Worm (Caenorhabditis elegans) whole organism, L4 larva: ENCODE results near the gene F10C1.9.
A peak's percentile ranks its signal among the peaks of the same experiment; 100 is the strongest.

Experiments used
- F37D6.2 ChIP-seq: sonication (generic microtip); optimal IDR thresholded peaks from 2 replicates; lab custom pipeline; 2016; ENCODE audit warnings: mild to moderate bottlenecking, missing genetic modification characterization, missing compliant biosample characterization
- F44E2.7 ChIP-seq: fragments of 200-800 bp; sonication (Bioruptor generic); IDR thresholded peaks from 2 replicates; pipeline ENCODE4 v2.1.2; 2022; ENCODE audit warnings: missing genetic modification characterization, missing compliant biosample characterization
- aha-1 ChIP-seq: fragments of 150-350 bp; peaks from one replicate; lab custom pipeline; 2014; ENCODE audit warnings: missing biosample characterization, missing genetic modification characterization
- arid-1 ChIP-seq: fragments of 200-800 bp; sonication (Bioruptor generic); conservative IDR thresholded peaks from 2 replicates; pipeline ENCODE4 v1.3.6; 2022; ENCODE audit warnings: missing genetic modification reagents, missing genetic modification characterization, missing compliant biosample characterization
- ces-1 ChIP-seq: fragments of 150-350 bp; sonication (generic microtip); optimal IDR thresholded peaks from 4 replicates; lab custom pipeline; 2014; ENCODE audit warnings: missing biosample characterization, missing genetic modification reagents, missing genetic modification characterization
- cey-2 ChIP-seq: sonication (generic microtip); optimal IDR thresholded peaks from 3 replicates; lab custom pipeline; 2017; ENCODE audit warnings: missing genetic modification characterization, mild to moderate bottlenecking, missing compliant biosample characterization, antibody characterized with exemption, borderline replicate concordance; ENCODE audit not compliant: insufficient read depth
- daf-16 ChIP-seq, 3 experiments: sonication (generic microtip); optimal IDR thresholded peaks; 2 replicates each; lab custom pipeline; 2016 to 2017; ENCODE audit warnings: missing genetic modification characterization in 3 of 3, missing genetic modification reagents in 3 of 3, mild to moderate bottlenecking in 2 of 3, missing compliant biosample characterization in 2 of 3, missing biosample characterization in 1 of 3, moderate library complexity in 1 of 3
- daf-19 ChIP-seq: fragments of 200-800 bp; sonication (Bioruptor generic); conservative IDR thresholded peaks from 2 replicates; pipeline ENCODE4 v1.3.6; 2022; ENCODE audit warnings: missing genetic modification characterization, missing compliant biosample characterization
- daf-8 ChIP-seq: fragments of 200-800 bp; sonication (Bioruptor generic); IDR thresholded peaks from 2 replicates; pipeline ENCODE4 v1.3.6; 2022; ENCODE audit warnings: missing genetic modification characterization, missing compliant biosample characterization
- dmd-6 ChIP-seq: fragments of 200-800 bp; sonication (Bioruptor generic); IDR thresholded peaks from 2 replicates; pipeline ENCODE4 v1.3.6; 2022; ENCODE audit warnings: missing genetic modification reagents, missing genetic modification characterization, missing compliant biosample characterization
- dpl-1 ChIP-seq: fragments of 150-350 bp; optimal IDR thresholded peaks from 2 replicates; lab custom pipeline; 2014; ENCODE audit warnings: missing biosample characterization, missing genetic modification reagents, missing genetic modification characterization
- dve-1 ChIP-seq: sonication (generic microtip); optimal IDR thresholded peaks from 2 replicates; lab custom pipeline; 2017; ENCODE audit warnings: antibody characterized with exemption, mild to moderate bottlenecking, missing genetic modification characterization, missing compliant biosample characterization; ENCODE audit not compliant: insufficient read depth
- hlh-30 ChIP-seq: sonication (generic microtip); optimal IDR thresholded peaks from 2 replicates; lab custom pipeline; 2017; ENCODE audit warnings: antibody characterized with exemption, mild to moderate bottlenecking, missing genetic modification characterization, missing compliant biosample characterization; ENCODE audit not compliant: insufficient read depth
- lir-3 ChIP-seq: sonication (generic microtip); optimal IDR thresholded peaks from 2 replicates; lab custom pipeline; 2016; ENCODE audit warnings: mild to moderate bottlenecking, missing genetic modification characterization, missing compliant biosample characterization
- lsy-2 ChIP-seq, 2 experiments: fragments of 150-350 bp in 1 of 2; sonication (generic microtip) in 1 of 2; optimal IDR thresholded peaks; 2 replicates each; lab custom pipeline; 2014 to 2017; ENCODE audit warnings: missing biosample characterization in 2 of 2, missing genetic modification characterization in 2 of 2
- madf-5 ChIP-seq, 2 experiments: fragments of 200-800 bp; sonication (Bioruptor generic); IDR thresholded peaks; 2 replicates each; pipeline ENCODE4 v1.3.6; 2022; ENCODE audit warnings: missing compliant biosample characterization in 2 of 2, missing genetic modification characterization in 2 of 2
- mdt-29 ChIP-seq: fragments of 200-800 bp; sonication (Bioruptor generic); IDR thresholded peaks from 2 replicates; pipeline ENCODE4 v1.3.6; 2022; ENCODE audit warnings: missing genetic modification reagents, missing genetic modification characterization, missing compliant biosample characterization
- nhr-11 ChIP-seq: fragments of 150-350 bp; optimal IDR thresholded peaks from 2 replicates; lab custom pipeline; 2014; ENCODE audit warnings: missing biosample characterization, missing genetic modification characterization
- nhr-111 ChIP-seq: fragments of 200-800 bp; sonication (Bioruptor generic); optimal IDR thresholded peaks from 2 replicates; lab custom pipeline; 2018; ENCODE audit warnings: mild to moderate bottlenecking, missing genetic modification characterization, missing compliant biosample characterization
- nhr-237 ChIP-seq: sonication (generic microtip); optimal IDR thresholded peaks from 2 replicates; lab custom pipeline; 2017; ENCODE audit warnings: missing biosample characterization, missing genetic modification characterization
- pha-4 ChIP-seq, 2 experiments: fragments of 150-350 bp in 1 of 2; fragments of 200-800 bp in 1 of 2; sonication (Bioruptor generic) in 1 of 2; IDR thresholded peaks in 1 of 2; optimal IDR thresholded peaks in 1 of 2; 2 replicates each; pipeline versions ENCODE4 v1.3.6 to Lab custom; 2014 to 2022; ENCODE audit warnings: missing genetic modification characterization in 2 of 2, missing genetic modification reagents in 2 of 2, missing biosample characterization in 1 of 2, missing compliant biosample characterization in 1 of 2
- sdz-12 ChIP-seq: fragments of 200-800 bp; sonication (Bioruptor generic); optimal IDR thresholded peaks from 2 replicates; lab custom pipeline; 2018; ENCODE audit warnings: mild to moderate bottlenecking, missing genetic modification characterization, missing compliant biosample characterization
- skn-1 ChIP-seq: fragments of 150-350 bp; optimal IDR thresholded peaks from 2 replicates; lab custom pipeline; 2014; ENCODE audit warnings: missing biosample characterization, missing genetic modification characterization
- snpc-1.2 ChIP-seq: fragments of 200-800 bp; sonication (Bioruptor generic); IDR thresholded peaks from 2 replicates; pipeline ENCODE4 v1.3.6; 2022; ENCODE audit warnings: missing genetic modification reagents, missing genetic modification characterization, missing compliant biosample characterization
- spr-3 ChIP-seq: fragments of 200-800 bp; sonication (Bioruptor generic); optimal IDR thresholded peaks from 2 replicates; lab custom pipeline; 2018; ENCODE audit warnings: mild to moderate bottlenecking, missing genetic modification characterization, missing compliant biosample characterization
- unc-62 ChIP-seq, 3 experiments: fragments of 150-350 bp in 1 of 3; sonication (generic microtip); optimal IDR thresholded peaks in 2 of 3; peaks in 1 of 3; 1 replicate in 1 of 3; 2 replicates in 2 of 3; lab custom pipeline; 2014 to 2017; ENCODE audit warnings: missing biosample characterization in 3 of 3, missing genetic modification characterization in 3 of 3, missing genetic modification reagents in 3 of 3, missing genotype in 1 of 3
- zag-1 ChIP-seq: fragments of 150-350 bp; optimal IDR thresholded peaks from 2 replicates; lab custom pipeline; 2014; ENCODE audit warnings: missing biosample characterization, missing genetic modification characterization
- zfp-3 ChIP-seq: fragments of 200-800 bp; sonication (Bioruptor generic); conservative IDR thresholded peaks from 2 replicates; pipeline ENCODE4 v1.3.6; 2022; ENCODE audit warnings: missing genetic modification reagents, missing genetic modification characterization, missing compliant biosample characterization
- zip-2 ChIP-seq: fragments of 150-350 bp; optimal IDR thresholded peaks from 2 replicates; lab custom pipeline; 2014; ENCODE audit warnings: missing biosample characterization, missing genetic modification characterization
- ztf-11 ChIP-seq: fragments of 150-350 bp; optimal IDR thresholded peaks from 2 replicates; lab custom pipeline; 2014; ENCODE audit warnings: missing biosample characterization, missing genetic modification characterization

F10C1.9 gene

ce11 chrII:5745088-5745487 lies at the start of gene F10C1.9:
TSS of gene F10C1.9 (minus strand) at chrII:5745284.
- TF ChIP-seq dmd-6 (GFP tag; lab: Robert Waterston, UW) (0 out of 2 replicates have a peak, but pooled peaks have one; percentile 17), daf-8 (GFP tag; lab: Robert Waterston, UW) (no peak)
- TF ChIP-seq, all 104 proteins: peak for 1

ce11 chrII:5794195-5794594 lies 49.1 kb upstream of the F10C1.9 start, which contains the start of gene acdh-8:
TSS of gene acdh-8 (plus strand) at chrII:5794495.
- TF ChIP-seq dpl-1 (no peak), nhr-237 (tag; lab: Kevin White, UChicago) (no peak), cey-2 (tag; lab: Kevin White, UChicago) (no peak), daf-19 (GFP tag; lab: Robert Waterston, UW) (no peak), dve-1 (tag; lab: Kevin White, UChicago) (no peak)

ce11 chrII:5792490-5792889 lies 47.4 kb upstream of the F10C1.9 start, which contains the start of gene K05F1.14:
TSS of gene K05F1.14 (minus strand) at chrII:5792590.
- TF ChIP-seq arid-1 (GFP tag; lab: Robert Waterston, UW) (no peak), hlh-30 (tag; lab: Kevin White, UChicago) (no peak), F44E2.7 (GFP tag; lab: Robert Waterston, UW) (no peak), ces-1 (no peak), zag-1 (tag; lab: Kevin White, UChicago) (no peak), sdz-12 (GFP tag; lab: Kevin White, UChicago) (no peak), zip-2 (no peak), snpc-1.2 (GFP tag; lab: Robert Waterston, UW) (no peak)

- no peak for TF ChIP-seq ztf-11 (tag; lab: Kevin White, UChicago)
- TF ChIP-seq lir-3, result no peak
- TF ChIP-seq mdt-29 (GFP tag; lab: Robert Waterston, UW), result no peak
- TF ChIP-seq daf-16 (GFP tag; optimal IDR thresholded peaks at IDR 0.05; lab: Kevin White, UChicago), result peak in 1 of 2 experiments; percentile 40
- TF ChIP-seq daf-16 (tag; optimal IDR thresholded peaks at IDR 0.05; lab: Kevin White, UChicago), result no peak
- TF ChIP-seq aha-1 (tag; lab: Kevin White, UChicago), result peak; percentile 81
- no peak for TF ChIP-seq zip-2
- TF ChIP-seq spr-3 (GFP tag; lab: Kevin White, UChicago), result no peak
- no peak for TF ChIP-seq skn-1 (tag; lab: Kevin White, UChicago)
- no peak for TF ChIP-seq zfp-3 (GFP tag; lab: Robert Waterston, UW)
- peak; percentile 59 for TF ChIP-seq nhr-11
- TF ChIP-seq dmd-6 (GFP tag; lab: Robert Waterston, UW), result no peak
These were observed 45.3 kb upstream of the F10C1.9 start, which contains the start of gene lect-2 for ce11 chrII:5790313-5790773. TSS of gene lect-2 (plus strand) at chrII:5790723.

ce11 chrII:5788815-5789214 lies 43.7 kb upstream of the F10C1.9 start, which contains the start of gene K05F1.13:
TSS of gene K05F1.13 (plus strand) at chrII:5789115.
- TF ChIP-seq daf-8 (GFP tag; lab: Robert Waterston, UW), result no peak
- TF ChIP-seq F37D6.2 (tag; lab: Kevin White, UChicago), result no peak
- no peak for TF ChIP-seq nhr-111
- TF ChIP-seq madf-5 (GFP tag; IDR thresholded peaks at IDR 0.05; lab: Robert Waterston, UW), result no peak
- TF ChIP-seq pha-4 (GFP tag; IDR thresholded peaks at IDR 0.05; lab: Robert Waterston, UW), result no peak
- no peak for TF ChIP-seq pha-4 (tag; optimal IDR thresholded peaks at IDR 0.05; lab: Kevin White, UChicago)
- TF ChIP-seq aha-1 (tag; lab: Kevin White, UChicago), result peak; percentile 74
- no peak for TF ChIP-seq nhr-11
- no peak for TF ChIP-seq ztf-11 (tag; lab: Kevin White, UChicago)

ce11 chrII:5785504-5785903 lies 40.4 kb upstream of the F10C1.9 start:
- TF ChIP-seq unc-62 (GFP tag; optimal IDR thresholded peaks at IDR 0.05 in 1 of 2; lab: Kevin White, UChicago) (peak in 1 of 2 experiments; percentile 92), unc-62 (tag; optimal IDR thresholded peaks at IDR 0.05; lab: Kevin White, UChicago) (no peak), lsy-2 (tag; optimal IDR thresholded peaks at IDR 0.05; lab: Kevin White, UChicago) (no peak)
- TF ChIP-seq, all 104 proteins: peak for 1
